Worm (Caenorhabditis elegans) whole organism, midembryonic: ENCODE measurements around the gene K03A1.4.

ENCODE experiments used
- T22C8.4 ChIP-seq: fragments of 200-800 bp; sonication (Bioruptor generic); IDR thresholded peaks from 2 replicates; pipeline ENCODE4 v1.3.6; 2022; ENCODE audit warnings: missing genetic modification characterization, missing compliant biosample characterization
- cog-1 ChIP-seq: sonication (generic microtip); optimal IDR thresholded peaks from 2 replicates; lab custom pipeline; 2016; ENCODE audit warnings: missing genetic modification characterization, missing compliant biosample characterization
- flt-1 ChIP-seq: fragments of 200-800 bp; sonication (Bioruptor generic); IDR thresholded peaks from 2 replicates; pipeline ENCODE4 v1.3.6; 2022; ENCODE audit warnings: missing genetic modification characterization, missing compliant biosample characterization
- klf-2 ChIP-seq: fragments of 200-800 bp; sonication (Bioruptor generic); conservative IDR thresholded peaks from 2 replicates; pipeline ENCODE4 v1.3.6; 2022; ENCODE audit warnings: missing genetic modification reagents, missing genetic modification characterization, missing compliant biosample characterization
- med-1 ChIP-seq: sonication (generic microtip); optimal IDR thresholded peaks from 2 replicates; lab custom pipeline; 2017; ENCODE audit warnings: missing genetic modification characterization, mild to moderate bottlenecking, missing compliant biosample characterization, antibody characterized with exemption, missing genetic modification reagents; ENCODE audit not compliant: insufficient read depth
- ref-1 ChIP-seq: fragments of 200-800 bp; sonication (Bioruptor generic); conservative IDR thresholded peaks from 2 replicates; pipeline ENCODE4 v1.3.6; 2022; ENCODE audit warnings: missing genetic modification reagents, missing genetic modification characterization, missing compliant biosample characterization
- tab-1 ChIP-seq: fragments of 200-800 bp; sonication (Bioruptor generic); IDR thresholded peaks from 2 replicates; pipeline ENCODE4 v1.3.6; 2022; ENCODE audit warnings: missing genetic modification characterization, missing compliant biosample characterization
- ztf-23 ChIP-seq: fragments of 200-800 bp; sonication (Bioruptor generic); IDR thresholded peaks from 2 replicates; pipeline ENCODE4 v1.3.6; 2022; ENCODE audit warnings: missing genetic modification reagents, missing genetic modification characterization, missing compliant biosample characterization
- ztf-29 ChIP-seq: fragments of 200-800 bp; sonication (Bioruptor generic); IDR thresholded peaks from 2 replicates; pipeline ENCODE4 v1.3.6; 2022; ENCODE audit warnings: missing genetic modification reagents, missing genetic modification characterization, missing compliant biosample characterization

DNA sequence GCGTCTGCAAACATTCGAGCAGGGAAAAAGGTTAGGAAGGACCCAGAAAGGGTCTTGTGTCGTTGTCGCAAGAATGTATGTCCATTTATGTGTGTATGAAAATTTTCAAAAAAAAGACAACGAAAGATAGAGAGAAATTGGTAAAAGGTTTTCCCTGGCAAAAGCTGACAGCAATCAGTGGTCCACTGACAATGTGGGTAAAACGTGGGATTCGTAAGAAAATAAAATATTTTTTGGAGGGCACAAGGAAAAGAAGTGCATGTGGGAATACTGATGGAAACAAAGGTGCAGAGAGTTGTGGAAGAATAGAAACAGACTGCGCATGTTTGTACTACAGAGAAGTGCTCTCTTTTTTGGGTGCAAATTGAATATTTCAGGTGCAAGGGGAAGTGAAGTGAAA, 15.4 kb downstream of the K03A1.4 start:
- TF ChIP-seq ztf-29 (GFP tag; lab: Robert Waterston, UW) (no peak), tab-1 (GFP tag; lab: Robert Waterston, UW) (no peak), klf-2 (GFP tag; lab: Robert Waterston, UW) (no peak), med-1 (GFP tag; lab: Kevin White, UChicago) (no peak), ztf-23 (GFP tag; lab: Robert Waterston, UW) (no peak), flt-1 (GFP tag; lab: Robert Waterston, UW) (no peak), T22C8.4 (GFP tag; lab: Robert Waterston, UW) (no peak), cog-1 (tag; lab: Kevin White, UChicago) (no peak), ref-1 (GFP tag; lab: Robert Waterston, UW) (no peak)
